Fruit fly (Drosophila melanogaster) whole organism, wandering third instar larva: ENCODE results near the gene Muc4B.

Experiments used
- CG32264 ChIP-seq: fragments of 200-800 bp; sonication (Bioruptor generic); optimal IDR thresholded peaks from 2 replicates; lab custom pipeline; 2016; ENCODE audit warnings: missing biosample characterization, missing genetic modification characterization
- CG9705 ChIP-seq: fragments of 200-800 bp; sonication (Bioruptor generic); optimal IDR thresholded peaks from 2 replicates; lab custom pipeline; 2018; ENCODE audit warnings: missing biosample characterization, mild to moderate bottlenecking, missing genetic modification characterization
- Myc ChIP-seq: fragments of >200 bp; optimal IDR thresholded peaks from 2 replicates; lab custom pipeline; 2017
- foxo ChIP-seq, 2 experiments: fragments of 200-800 bp; sonication (Bioruptor generic); optimal IDR thresholded peaks; 2 replicates in 1 of 2; 3 replicates in 1 of 2; lab custom pipeline; 2016 to 2017; ENCODE audit warnings: missing biosample characterization in 2 of 2, missing genetic modification characterization in 2 of 2

dm6 chrX:4214371-4214770, 31.6 kb downstream of the Muc4B start:
- no peak for TF ChIP-seq foxo (GFP tag; optimal IDR thresholded peaks at IDR 0.05; lab: Kevin White, UChicago)
- peak; percentile 56 for TF ChIP-seq Myc
- TF ChIP-seq CG9705 (GFP tag; lab: Kevin White, UChicago) = no peak
- TF ChIP-seq CG32264 (GFP tag; lab: Kevin White, UChicago) = no peak
